Fruit fly (Drosophila melanogaster) whole organism, embryonic: ENCODE data around the gene Ctu2.

ENCODE experiments used
- CG15269 ChIP-seq: fragments of 200-800 bp; sonication (Bioruptor generic); optimal IDR thresholded peaks from 2 replicates; lab custom pipeline; 2018; ENCODE audit warnings: missing biosample characterization, mild to moderate bottlenecking, missing genetic modification characterization, moderate library complexity
- CrebB ChIP-seq: fragments of 200-800 bp; sonication (Bioruptor generic); optimal IDR thresholded peaks from 3 replicates; lab custom pipeline; 2018; ENCODE audit warnings: missing biosample characterization, mild to moderate bottlenecking, missing genetic modification characterization

DNA sequence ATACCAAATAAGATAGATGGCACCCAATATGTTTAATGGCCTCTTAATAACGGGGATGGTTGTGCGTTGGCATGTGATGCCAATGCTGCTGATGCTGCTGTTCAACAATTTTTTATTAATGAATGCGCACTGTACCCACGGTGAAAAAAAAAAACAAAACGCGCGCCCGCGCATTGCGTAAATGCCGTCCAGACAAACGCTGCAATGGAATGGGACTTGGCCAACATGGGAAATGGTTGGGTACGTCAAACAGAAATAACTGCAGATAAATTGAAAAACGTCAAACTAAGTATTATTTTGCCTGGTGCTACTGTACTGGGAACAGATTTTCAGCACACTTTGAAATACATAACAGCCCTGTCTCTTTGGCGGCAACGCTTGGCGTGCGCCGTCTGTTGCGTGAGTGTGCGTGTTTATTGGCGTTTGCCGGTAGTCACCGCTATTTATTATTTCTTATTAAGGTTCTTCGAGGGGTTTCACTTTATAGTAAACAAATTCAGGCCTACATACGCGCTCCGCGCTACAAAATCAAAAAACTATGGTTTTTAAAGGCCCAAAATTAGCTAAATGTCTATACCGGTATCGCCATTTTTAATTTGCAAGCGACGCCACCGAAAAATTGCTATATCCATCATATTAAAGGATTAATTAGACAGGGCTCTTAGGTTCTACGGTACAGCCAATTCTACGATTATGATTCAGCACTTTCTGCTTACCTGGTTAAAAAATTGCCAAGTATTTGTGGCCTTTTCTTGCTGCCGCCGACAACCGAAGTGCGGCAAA is 40.3 kb downstream of the Ctu2 start:
- peak; percentile 31 for TF ChIP-seq CG15269 (tag; lab: Kevin White, UChicago)
- TF ChIP-seq CrebB (tag; lab: Kevin White, UChicago) = no peak
